Worm (Caenorhabditis elegans): Measurements from ENCODE around the gene sre-41.

- TF ChIP-seq nhr-237 (tag; optimal IDR thresholded peaks at IDR 0.05), result no peak
- TF ChIP-seq lin-14 (GFP tag; optimal IDR thresholded peaks at IDR 0.05), result no peak
- no peak for TF ChIP-seq hlh-17 (GFP tag; optimal IDR thresholded peaks at IDR 0.05; ENCODE audit: borderline replicate concordance)
- no peak for TF ChIP-seq sox-4 (tag; optimal IDR thresholded peaks at IDR 0.05)
- TF ChIP-seq blmp-1 (tag; optimal IDR thresholded peaks at IDR 0.05), result no peak
- TF ChIP-seq mep-1 (tag; optimal IDR thresholded peaks at IDR 0.05), result no peak
- TF ChIP-seq fkh-10 (GFP tag; optimal IDR thresholded peaks at IDR 0.05), result no peak
- TF ChIP-seq dsc-1 (tag; optimal IDR thresholded peaks at IDR 0.05), result no peak
- TF ChIP-seq nhr-76 (tag; optimal IDR thresholded peaks at IDR 0.05), result no peak
- no peak for TF ChIP-seq nhr-28 (tag; optimal IDR thresholded peaks at IDR 0.05)
- TF ChIP-seq mab-9 (GFP tag; IDR thresholded peaks at IDR 0.05), result no peak
- no peak for TF ChIP-seq irx-1 (tag; optimal IDR thresholded peaks at IDR 0.05)
- no peak for TF ChIP-seq jun-1 (tag; optimal IDR thresholded peaks at IDR 0.05)
Measured at ce11 chrII:12435202-12435872, 47.3 kb downstream of the sre-41 start.

Measured in whole organism, L1 larva.